Worm (Caenorhabditis elegans): Measurements from ENCODE around the gene mrps-26.

ce11 chrIII:5230415-5230814, 4.0 kb upstream of the mrps-26 start, which contains the start of gene prmt-5:
- TF ChIP-seq hlh-4 (tag; optimal IDR thresholded peaks at IDR 0.05) (no peak), skn-1 (tag; optimal IDR thresholded peaks at IDR 0.05) (no peak), efl-1 (optimal IDR thresholded peaks at IDR 0.05) (peak; percentile 21 to 41), efl-1 (GFP tag; optimal IDR thresholded peaks at IDR 0.05 in 1 of 2) (peak in 1 of 2 experiments; percentile 77), isw-1 (GFP tag; IDR thresholded peaks at IDR 0.05) (no peak), ceh-90 (tag; optimal IDR thresholded peaks at IDR 0.05) (no peak), nhr-12 (tag; optimal IDR thresholded peaks at IDR 0.05) (no peak), elt-3 (tag; optimal IDR thresholded peaks at IDR 0.05) (no peak), swsn-7 (tag; optimal IDR thresholded peaks at IDR 0.05) (no peak), pax-3 (tag; optimal IDR thresholded peaks at IDR 0.05) (no peak)
